Fruit fly (Drosophila melanogaster) whole organism, prepupa: ENCODE measurements around the gene CG31546.

Experiments
- Blimp-1 ChIP-seq: fragments of 200-800 bp; sonication (Bioruptor generic); optimal IDR thresholded peaks from 3 replicates; lab custom pipeline; 2017; ENCODE audit warnings: missing biosample characterization, missing genetic modification characterization, mild to moderate bottlenecking, moderate library complexity, missing genetic modification reagents
- CG10631 ChIP-seq: fragments of 200-800 bp; sonication (Bioruptor generic); optimal IDR thresholded peaks from 2 replicates; lab custom pipeline; 2016; ENCODE audit warnings: missing biosample characterization, missing genetic modification characterization
- CG10669 ChIP-seq: fragments of 200-800 bp; sonication (Bioruptor generic); optimal IDR thresholded peaks from 3 replicates; lab custom pipeline; 2018; ENCODE audit warnings: missing biosample characterization, mild to moderate bottlenecking, missing genetic modification characterization, moderate library complexity
- CG11762 ChIP-seq: fragments of 200-800 bp; sonication (Bioruptor generic); optimal IDR thresholded peaks from 3 replicates; lab custom pipeline; 2016; ENCODE audit warnings: missing biosample characterization, missing genetic modification characterization; ENCODE audit not compliant: insufficient read depth
- CG11902 ChIP-seq: fragments of 200-800 bp; sonication (Bioruptor generic); optimal IDR thresholded peaks from 3 replicates; lab custom pipeline; 2016; ENCODE audit warnings: missing biosample characterization, missing genetic modification characterization
- CG15336 ChIP-seq: fragments of 200-800 bp; sonication (Bioruptor generic); IDR thresholded peaks from 2 replicates; pipeline ENCODE4 v1.3.6; 2022; ENCODE audit warnings: missing biosample characterization, missing genetic modification characterization
- CG1621 ChIP-seq: fragments of 200-800 bp; sonication (Bioruptor generic); optimal IDR thresholded peaks from 3 replicates; lab custom pipeline; 2018; ENCODE audit warnings: missing biosample characterization, mild to moderate bottlenecking, missing genetic modification characterization
- CG16779 ChIP-seq: fragments of 200-800 bp; sonication (Bioruptor generic); optimal IDR thresholded peaks from 3 replicates; lab custom pipeline; 2017; ENCODE audit warnings: missing biosample characterization, mild to moderate bottlenecking, missing genetic modification characterization
- CG31627 ChIP-seq: fragments of 200-800 bp; sonication (Bioruptor generic); optimal IDR thresholded peaks from 3 replicates; lab custom pipeline; 2016; ENCODE audit warnings: missing biosample characterization, missing genetic modification characterization
- CG32006 ChIP-seq: fragments of 200-800 bp; sonication (Bioruptor generic); optimal IDR thresholded peaks from 3 replicates; lab custom pipeline; 2017; ENCODE audit warnings: missing biosample characterization, mild to moderate bottlenecking, missing genetic modification characterization
- CG34406 ChIP-seq: fragments of 200-800 bp; sonication (Bioruptor generic); optimal IDR thresholded peaks from 3 replicates; lab custom pipeline; 2016; ENCODE audit warnings: missing biosample characterization, missing genetic modification characterization
- CG3919 ChIP-seq: fragments of 200-800 bp; sonication (Bioruptor generic); optimal IDR thresholded peaks from 3 replicates; lab custom pipeline; 2016; ENCODE audit warnings: missing biosample characterization, missing genetic modification characterization
- CG4318 ChIP-seq: fragments of 200-800 bp; sonication (Bioruptor generic); optimal IDR thresholded peaks from 3 replicates; lab custom pipeline; 2017; ENCODE audit warnings: missing biosample characterization, mild to moderate bottlenecking, missing genetic modification characterization
- CG6163 ChIP-seq: fragments of 200-800 bp; sonication (Bioruptor generic); IDR thresholded peaks from 3 replicates; pipeline ENCODE4 v1.3.6; 2022; ENCODE audit warnings: missing biosample characterization, missing genetic modification characterization
- CG6276 ChIP-seq: fragments of 200-800 bp; sonication (Bioruptor generic); optimal IDR thresholded peaks from 2 replicates; lab custom pipeline; 2017; ENCODE audit warnings: missing biosample characterization, mild to moderate bottlenecking, missing genetic modification characterization
- CG6792 ChIP-seq: fragments of 200-800 bp; sonication (Bioruptor generic); optimal IDR thresholded peaks from 3 replicates; lab custom pipeline; 2016; ENCODE audit warnings: missing biosample characterization, missing genetic modification characterization
- CG7368 ChIP-seq: fragments of 200-800 bp; sonication (Bioruptor generic); optimal IDR thresholded peaks from 3 replicates; lab custom pipeline; 2016; ENCODE audit warnings: missing biosample characterization, missing genetic modification characterization
- CG8119 ChIP-seq: fragments of 200-800 bp; sonication (Bioruptor generic); IDR thresholded peaks from 3 replicates; pipeline ENCODE4 v1.3.6; 2022; ENCODE audit warnings: missing biosample characterization, missing genetic modification characterization
- CG8632 ChIP-seq: fragments of 200-800 bp; sonication (Bioruptor generic); optimal IDR thresholded peaks from 3 replicates; lab custom pipeline; 2016; ENCODE audit warnings: missing biosample characterization, missing genetic modification characterization
- Eip75B ChIP-seq: fragments of 200-800 bp; sonication (Bioruptor generic); optimal IDR thresholded peaks from 3 replicates; lab custom pipeline; 2016; ENCODE audit warnings: missing biosample characterization, missing genetic modification characterization
- Eip78C ChIP-seq: fragments of 200-800 bp; sonication (Bioruptor generic); peaks from one replicate; lab custom pipeline; 2016; ENCODE audit warnings: missing biosample characterization, missing genetic modification characterization
- Eip93F ChIP-seq: fragments of 200-800 bp; sonication (Bioruptor generic); optimal IDR thresholded peaks from 2 replicates; lab custom pipeline; 2016; ENCODE audit warnings: missing biosample characterization, mild to moderate bottlenecking, missing genetic modification characterization
- Ets21C ChIP-seq: fragments of 200-800 bp; sonication (Bioruptor generic); optimal IDR thresholded peaks from 3 replicates; lab custom pipeline; 2016; ENCODE audit warnings: missing biosample characterization, missing genetic modification characterization
- Ets96B ChIP-seq: fragments of 200-800 bp; optimal IDR thresholded peaks from 2 replicates; lab custom pipeline; 2019; ENCODE audit warnings: missing biosample characterization, mild to moderate bottlenecking, missing genetic modification characterization, moderate library complexity
- Gug ChIP-seq: fragments of 200-800 bp; sonication (Bioruptor generic); IDR thresholded peaks from 2 replicates; pipeline ENCODE4 v1.3.6; 2022; ENCODE audit warnings: missing biosample characterization, missing genetic modification characterization
- Hr38 ChIP-seq: sonication (Bioruptor generic); optimal IDR thresholded peaks from 2 replicates; lab custom pipeline; 2016; ENCODE audit warnings: missing biosample characterization, missing genetic modification characterization
- Hr39 ChIP-seq: fragments of 200-800 bp; sonication (Bioruptor generic); optimal IDR thresholded peaks from 2 replicates; lab custom pipeline; 2016; ENCODE audit warnings: missing biosample characterization, missing genetic modification characterization
- Hr4 ChIP-seq: fragments of 200-800 bp; sonication (Bioruptor generic); optimal IDR thresholded peaks from 3 replicates; lab custom pipeline; 2016; ENCODE audit warnings: missing biosample characterization, missing genetic modification characterization
- Lpt ChIP-seq: fragments of 200-800 bp; sonication (Bioruptor generic); optimal IDR thresholded peaks from 3 replicates; lab custom pipeline; 2016; ENCODE audit warnings: missing biosample characterization, missing genetic modification characterization
- Met ChIP-seq: fragments of 200-800 bp; sonication (Bioruptor generic); optimal IDR thresholded peaks from 3 replicates; lab custom pipeline; 2016; ENCODE audit warnings: missing biosample characterization, missing genetic modification characterization
- Smox ChIP-seq: fragments of 200-800 bp; sonication (Bioruptor generic); optimal IDR thresholded peaks from 3 replicates; lab custom pipeline; 2016; ENCODE audit warnings: missing biosample characterization, missing genetic modification characterization
- Sox102F ChIP-seq: fragments of 200-800 bp; sonication (Bioruptor generic); optimal IDR thresholded peaks from 2 replicates; lab custom pipeline; 2016; ENCODE audit warnings: missing biosample characterization, mild to moderate bottlenecking, missing genetic modification characterization
- Sox14 ChIP-seq: fragments of 200-800 bp; sonication (Bioruptor generic); optimal IDR thresholded peaks from 3 replicates; lab custom pipeline; 2016; ENCODE audit warnings: missing biosample characterization, missing genetic modification characterization
- achi ChIP-seq: fragments of 200-800 bp; sonication (Bioruptor generic); optimal IDR thresholded peaks from 3 replicates; lab custom pipeline; 2016; ENCODE audit warnings: missing biosample characterization, missing genetic modification characterization
- cyc ChIP-seq: fragments of 200-800 bp; sonication (Bioruptor generic); optimal IDR thresholded peaks from 3 replicates; lab custom pipeline; 2016; ENCODE audit warnings: missing biosample characterization, missing genetic modification characterization
- dac ChIP-seq: fragments of 200-800 bp; sonication (Bioruptor generic); optimal IDR thresholded peaks from 2 replicates; lab custom pipeline; 2017; ENCODE audit warnings: missing biosample characterization, mild to moderate bottlenecking, missing genetic modification characterization
- dsx ChIP-seq: fragments of 200-800 bp; optimal IDR thresholded peaks from 3 replicates; lab custom pipeline; 2019; ENCODE audit warnings: missing biosample characterization, mild to moderate bottlenecking, missing genetic modification characterization, moderate library complexity; ENCODE audit not compliant: poor library complexity, severe bottlenecking
- eg ChIP-seq: fragments of 200-800 bp; sonication (Bioruptor generic); IDR thresholded peaks from 3 replicates; pipeline ENCODE4 v1.3.6; 2022; ENCODE audit warnings: missing biosample characterization, missing genetic modification characterization
- esn ChIP-seq: fragments of 200-800 bp; sonication (Bioruptor generic); optimal IDR thresholded peaks from 2 replicates; lab custom pipeline; 2016; ENCODE audit warnings: missing biosample characterization, mild to moderate bottlenecking, missing genetic modification characterization, moderate library complexity
- lz ChIP-seq: fragments of 200-800 bp; sonication (Bioruptor generic); optimal IDR thresholded peaks from 3 replicates; lab custom pipeline; 2016; ENCODE audit warnings: missing biosample characterization, missing genetic modification characterization
- net ChIP-seq: fragments of 200-800 bp; sonication (Bioruptor generic); optimal IDR thresholded peaks from 3 replicates; lab custom pipeline; 2016; ENCODE audit warnings: missing biosample characterization, missing genetic modification characterization
- pdm3 ChIP-seq: fragments of 200-800 bp; sonication (Bioruptor generic); optimal IDR thresholded peaks from 3 replicates; lab custom pipeline; 2016; ENCODE audit warnings: missing biosample characterization, missing genetic modification characterization
- salr ChIP-seq, 2 experiments: fragments of 200-800 bp; sonication (Bioruptor generic); optimal IDR thresholded peaks; 3 replicates each; lab custom pipeline; 2016 to 2018; ENCODE audit warnings: missing biosample characterization in 2 of 2, missing genetic modification characterization in 2 of 2, mild to moderate bottlenecking in 1 of 2
- spab ChIP-seq: fragments of 200-800 bp; sonication (Bioruptor generic); optimal IDR thresholded peaks from 2 replicates; lab custom pipeline; 2017; ENCODE audit warnings: missing biosample characterization, mild to moderate bottlenecking, missing genetic modification characterization, missing genetic modification reagents
- ss ChIP-seq, 2 experiments: fragments of 200-800 bp; sonication (Bioruptor generic); optimal IDR thresholded peaks; 2 replicates in 1 of 2; 3 replicates in 1 of 2; lab custom pipeline; 2017 to 2018; ENCODE audit warnings: mild to moderate bottlenecking in 2 of 2, missing biosample characterization in 2 of 2, missing genetic modification characterization in 2 of 2, moderate library complexity in 1 of 2
- svp ChIP-seq: fragments of 200-800 bp; sonication (Bioruptor generic); peaks from one replicate; lab custom pipeline; 2016; ENCODE audit warnings: missing biosample characterization, missing genetic modification characterization
- topi ChIP-seq: fragments of 200-800 bp; sonication (Bioruptor generic); optimal IDR thresholded peaks from 3 replicates; lab custom pipeline; 2016; ENCODE audit warnings: missing biosample characterization, missing genetic modification characterization
- vri ChIP-seq: fragments of 200-800 bp; sonication (Bioruptor generic); optimal IDR thresholded peaks from 3 replicates; lab custom pipeline; 2016; ENCODE audit warnings: missing biosample characterization, mild to moderate bottlenecking, missing genetic modification characterization

Gene CG31546

dm6 chr3R:5606477-5606876 lies 28.9 kb downstream of the CG31546 start, which contains the start of gene asl (continued):
- TF ChIP-seq dac (GFP tag; lab: Kevin White, UChicago) = peak; percentile 26
- no peak for TF ChIP-seq CG32006
- no peak for TF ChIP-seq pdm3 (GFP tag; lab: Kevin White, UChicago)
- peak; percentile 90 for TF ChIP-seq Eip78C
- TF ChIP-seq CG15336 (GFP tag; lab: Robert Waterston, UW) = peak; percentile 44
- TF ChIP-seq cyc (GFP tag; lab: Kevin White, UChicago) = peak; percentile 47
- TF ChIP-seq CG11762 = no peak
- peak; percentile 37 for TF ChIP-seq Lpt
- no peak for TF ChIP-seq achi
- TF ChIP-seq Met (GFP tag; lab: Kevin White, UChicago) = no peak
- TF ChIP-seq Gug (GFP tag; lab: Robert Waterston, UW) = peak; percentile 54; the same call in 1 of the 2 replicates
- TF ChIP-seq vri (GFP tag; lab: Kevin White, UChicago) = peak; percentile 41
- TF ChIP-seq Blimp-1 = no peak
- TF ChIP-seq CG4318 = no peak
- no peak for TF ChIP-seq Hr38 (GFP tag; lab: Kevin White, UChicago)
- TF ChIP-seq ss (GFP tag; optimal IDR thresholded peaks at IDR 0.05; lab: Kevin White, UChicago) = no peak
- peak; percentile 70 for TF ChIP-seq Eip93F (GFP tag; lab: Kevin White, UChicago)
- TF ChIP-seq CG11902 = no peak
- TF ChIP-seq CG8119 (GFP tag; lab: Robert Waterston, UW) = no peak
- TF ChIP-seq salr (GFP tag; optimal IDR thresholded peaks at IDR 0.05; lab: Kevin White, UChicago) = peak in 1 of 2 experiments; percentile 9
- TF ChIP-seq Ets21C = peak; percentile 20
- no peak for TF ChIP-seq CG34406 (GFP tag; lab: Kevin White, UChicago)
- TF ChIP-seq Smox (GFP tag; lab: Kevin White, UChicago) = no peak
- peak; percentile 68 for TF ChIP-seq esn
- peak; percentile 23 for TF ChIP-seq Ets96B (tag; lab: Kevin White, UChicago)
- no peak for TF ChIP-seq CG7368 (GFP tag; lab: Kevin White, UChicago)
- TF ChIP-seq dsx = peak; percentile 74
- no peak for TF ChIP-seq spab
- TF ChIP-seq eg (GFP tag; lab: Robert Waterston, UW) = peak; percentile 76
- TF ChIP-seq CG6163 (GFP tag; lab: Robert Waterston, UW) = peak; percentile 70
- TF ChIP-seq CG6792 = peak; percentile 38
- no peak for TF ChIP-seq CG10669 (GFP tag; lab: Kevin White, UChicago)
- no peak for TF ChIP-seq net
- TF ChIP-seq lz (GFP tag; lab: Kevin White, UChicago) = peak; percentile 62
- TF ChIP-seq svp (GFP tag; lab: Kevin White, UChicago) = no peak
- TF ChIP-seq CG1621 (tag; lab: Kevin White, UChicago) = peak; percentile 33

DNA sequence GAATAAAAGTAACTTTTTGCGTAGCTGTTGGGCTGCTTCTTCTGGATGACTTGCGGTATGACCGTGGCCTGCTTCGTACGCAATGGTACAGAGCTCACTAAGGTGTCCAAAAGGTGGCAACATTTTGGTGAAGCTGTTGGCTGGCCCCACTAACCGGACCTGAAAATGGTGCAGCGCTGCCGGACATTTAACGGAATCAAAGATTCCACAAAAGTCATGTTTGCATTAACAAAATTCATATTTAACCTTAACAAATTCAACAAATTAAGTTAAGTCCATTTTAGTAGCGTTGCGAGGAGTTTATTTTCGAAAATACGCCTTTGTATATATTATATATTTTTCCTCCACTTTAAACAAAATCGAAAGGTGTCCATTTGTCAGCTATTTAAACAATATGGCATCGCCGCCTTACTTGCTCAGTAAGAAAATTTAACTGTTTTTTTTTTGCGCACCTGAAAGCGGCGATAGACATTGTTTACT lies 34.3 kb downstream of the CG31546 start, which contains the start of the genes kra and SecS:
Gene kra (minus strand): TSS at position 93 of the 480 bp plus-strand sequence.
Gene SecS (plus strand): TSS at position 390 of the 480 bp plus-strand sequence.
- TF ChIP-seq CG11762 = peak; percentile 45
- TF ChIP-seq CG10631 (GFP tag; lab: Kevin White, UChicago) = peak; percentile 64
- peak; percentile 55 for TF ChIP-seq cyc (GFP tag; lab: Kevin White, UChicago)
- no peak for TF ChIP-seq ss (GFP tag; optimal IDR thresholded peaks at IDR 0.05; lab: Kevin White, UChicago)
- peak; percentile 19 for TF ChIP-seq Blimp-1
- TF ChIP-seq Hr38 (GFP tag; lab: Kevin White, UChicago) = no peak
- TF ChIP-seq pdm3 (GFP tag; lab: Kevin White, UChicago) = peak; percentile 68
- TF ChIP-seq topi (GFP tag; lab: Kevin White, UChicago) = peak; percentile 51
- TF ChIP-seq esn = peak; percentile 67
- TF ChIP-seq Sox14 (GFP tag; lab: Kevin White, UChicago) = peak; percentile 30
- no peak for TF ChIP-seq CG7368 (GFP tag; lab: Kevin White, UChicago)
- TF ChIP-seq Eip75B (GFP tag; lab: Kevin White, UChicago) = peak; percentile 42
- TF ChIP-seq CG34406 (GFP tag; lab: Kevin White, UChicago) = peak; percentile 16
- TF ChIP-seq CG4318 = no peak
- TF ChIP-seq Sox102F (GFP tag; lab: Kevin White, UChicago) = no peak
- peak; percentile 68 for TF ChIP-seq Hr39 (GFP tag; lab: Kevin White, UChicago)
- TF ChIP-seq Hr4 (GFP tag; lab: Kevin White, UChicago) = peak; percentile 79
- TF ChIP-seq CG3919 (GFP tag; lab: Kevin White, UChicago) = peak; percentile 42
- no peak for TF ChIP-seq salr (GFP tag; optimal IDR thresholded peaks at IDR 0.05; lab: Kevin White, UChicago)
- TF ChIP-seq Ets96B (tag; lab: Kevin White, UChicago) = peak; percentile 24
- TF ChIP-seq CG31627 (GFP tag; lab: Kevin White, UChicago) = peak; percentile 68
- no peak for TF ChIP-seq vri (GFP tag; lab: Kevin White, UChicago)
- peak; percentile 72 for TF ChIP-seq Ets21C
- no peak for TF ChIP-seq CG16779 (tag; lab: Kevin White, UChicago)
- peak; percentile 47 for TF ChIP-seq CG6792
- no peak for TF ChIP-seq CG1621 (tag; lab: Kevin White, UChicago)
- peak; percentile 46 for TF ChIP-seq CG8632 (GFP tag; lab: Kevin White, UChicago)
- peak; percentile 79 for TF ChIP-seq Eip78C
- no peak for TF ChIP-seq Smox (GFP tag; lab: Kevin White, UChicago)
- no peak for TF ChIP-seq Gug (GFP tag; lab: Robert Waterston, UW)
- TF ChIP-seq CG15336 (GFP tag; lab: Robert Waterston, UW) = no peak
- TF ChIP-seq Met (GFP tag; lab: Kevin White, UChicago) = peak; percentile 67
- no peak for TF ChIP-seq CG6276 (GFP tag; lab: Kevin White, UChicago)
